Fruit fly (Drosophila melanogaster) Kc167 (cell line): ENCODE results near the gene cindr.

Experiments used
- Myc ChIP-seq: fragments of >200 bp; optimal IDR thresholded peaks from 2 replicates; lab custom pipeline; 2017; ENCODE audit warnings: missing external identifiers
- Sin3A ChIP-seq: fragments of >200 bp; optimal IDR thresholded peaks from 2 replicates; lab custom pipeline; 2018; ENCODE audit warnings: missing external identifiers
- h ChIP-seq: fragments of >200 bp; optimal IDR thresholded peaks from 3 replicates; lab custom pipeline; 2018; ENCODE audit warnings: missing external identifiers
- insv ChIP-seq: fragments of >200 bp; optimal IDR thresholded peaks from 3 replicates; lab custom pipeline; 2018; ENCODE audit warnings: missing external identifiers
- psq ChIP-seq: fragments of >200 bp; optimal IDR thresholded peaks from 2 replicates; lab custom pipeline; 2017; ENCODE audit warnings: missing external identifiers
- ttk ChIP-seq: sonication (Bioruptor generic); optimal IDR thresholded peaks from 2 replicates; lab custom pipeline; 2017; ENCODE audit warnings: missing external identifiers

dm6 chr3R:30820707-30821319, 12.4 kb downstream of the cindr start:
- TF ChIP-seq Myc (lab: Kevin White, UChicago) (no peak), psq (lab: Kevin White, UChicago) (no peak), ttk (no peak), Sin3A (lab: Kevin White, UChicago) (no peak), insv (lab: Kevin White, UChicago) (no peak), h (no peak)
